Fruit fly (Drosophila melanogaster) whole organism, pupa: ENCODE data around the gene Meltrin.

Experiments
- CG10348 ChIP-seq: fragments of 200-800 bp; sonication (Bioruptor generic); IDR thresholded peaks from 2 replicates; pipeline ENCODE4 v1.3.6; 2022; ENCODE audit warnings: missing biosample characterization, missing genetic modification characterization
- CG13204 ChIP-seq: fragments of 200-800 bp; sonication (Bioruptor generic); optimal IDR thresholded peaks from 2 replicates; lab custom pipeline; 2018; ENCODE audit warnings: missing biosample characterization, mild to moderate bottlenecking, missing genetic modification characterization, moderate library complexity
- CG15710 ChIP-seq: fragments of 200-800 bp; sonication (Bioruptor generic); optimal IDR thresholded peaks from 2 replicates; lab custom pipeline; 2018; ENCODE audit warnings: missing biosample characterization, mild to moderate bottlenecking, missing genetic modification characterization, moderate library complexity
- CG34367 ChIP-seq: fragments of 200-800 bp; sonication (Bioruptor generic); optimal IDR thresholded peaks from 2 replicates; lab custom pipeline; 2018; ENCODE audit warnings: missing biosample characterization, mild to moderate bottlenecking, missing genetic modification characterization
- CG4496 ChIP-seq: fragments of 200-800 bp; sonication (Bioruptor generic); IDR thresholded peaks from 3 replicates; pipeline ENCODE4 v1.3.6; 2022; ENCODE audit warnings: missing biosample characterization, missing genetic modification characterization
- CG8159 ChIP-seq: fragments of 200-800 bp; sonication (Bioruptor generic); optimal IDR thresholded peaks from 3 replicates; lab custom pipeline; 2018; ENCODE audit warnings: missing biosample characterization, mild to moderate bottlenecking, missing genetic modification characterization, moderate library complexity
- D1 ChIP-seq: fragments of 200-800 bp; sonication (Bioruptor generic); optimal IDR thresholded peaks from 2 replicates; lab custom pipeline; 2018; ENCODE audit warnings: missing biosample characterization, mild to moderate bottlenecking, missing genetic modification characterization, moderate library complexity
- EcR ChIP-seq: fragments of 200-800 bp; sonication (Bioruptor generic); optimal IDR thresholded peaks from 3 replicates; lab custom pipeline; 2019; ENCODE audit warnings: missing biosample characterization, missing genetic modification characterization, mild to moderate bottlenecking, moderate library complexity, missing genetic modification reagents
- Snoo ChIP-seq: fragments of 200-800 bp; sonication (Bioruptor generic); optimal IDR thresholded peaks from 3 replicates; lab custom pipeline; 2017; ENCODE audit warnings: missing biosample characterization, mild to moderate bottlenecking, missing genetic modification characterization, inconsistent platforms
- fd96Ca ChIP-seq: fragments of 200-800 bp; sonication (Bioruptor generic); IDR thresholded peaks from 3 replicates; pipeline ENCODE4 v1.3.6; 2022; ENCODE audit warnings: missing biosample characterization, missing genetic modification characterization
- gl ChIP-seq: fragments of 200-800 bp; sonication (Bioruptor generic); optimal IDR thresholded peaks from 2 replicates; lab custom pipeline; 2018; ENCODE audit warnings: missing biosample characterization, mild to moderate bottlenecking, missing genetic modification characterization

DNA sequence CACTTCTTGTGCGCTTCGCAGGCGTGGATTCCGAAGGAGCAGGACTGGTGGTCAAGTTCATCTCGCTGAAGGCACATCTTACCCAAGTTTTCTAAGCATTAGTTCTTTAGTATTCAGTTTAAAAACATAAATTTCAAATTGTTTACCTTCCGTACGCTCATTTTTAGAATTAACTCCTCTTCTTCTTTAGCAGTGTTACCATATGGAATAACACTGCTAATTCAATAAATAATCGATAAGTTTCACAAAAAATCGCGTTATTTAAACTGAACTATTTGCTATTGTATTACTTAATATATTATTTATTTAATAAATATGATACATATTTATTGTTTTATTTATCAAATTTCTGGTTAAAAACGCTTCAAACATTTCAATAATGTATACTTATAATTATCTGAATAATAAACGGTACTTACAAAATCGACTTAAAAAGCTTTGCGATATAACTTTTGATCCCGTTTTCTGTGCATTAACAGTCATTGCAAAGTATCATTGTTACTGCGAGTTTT is 34.0 kb downstream of the Meltrin start, which contains the start of the genes Rad17 and BigH1:
- no peak for TF ChIP-seq CG34367
- no peak for TF ChIP-seq gl (tag; lab: Kevin White, UChicago)
- TF ChIP-seq fd96Ca (GFP tag; lab: Robert Waterston, UW): no peak
- no peak for TF ChIP-seq EcR (GFP tag; lab: Kevin White, UChicago)
- no peak for TF ChIP-seq CG15710
- TF ChIP-seq CG13204 (GFP tag; lab: Kevin White, UChicago): no peak
- TF ChIP-seq CG4496 (GFP tag; lab: Robert Waterston, UW): no peak
- TF ChIP-seq CG10348 (GFP tag; lab: Robert Waterston, UW): no peak
- TF ChIP-seq CG8159 (tag; lab: Kevin White, UChicago): no peak
- no peak for TF ChIP-seq Snoo (tag; lab: Kevin White, UChicago)
- no peak for TF ChIP-seq D1
